Worm (Caenorhabditis elegans) whole organism, L4 larva: Measurements from ENCODE around the gene F53B2.8.

Experiments
- Y105C5A.15 ChIP-seq: fragments of 200-800 bp; sonication (Bioruptor generic); IDR thresholded peaks from 2 replicates; pipeline ENCODE4 v1.3.6; 2022; ENCODE audit warnings: missing genetic modification characterization, missing compliant biosample characterization
- aly-2 ChIP-seq: sonication (generic microtip); optimal IDR thresholded peaks from 2 replicates; lab custom pipeline; 2018; ENCODE audit warnings: missing biosample characterization, missing genetic modification characterization
- hmg-1.1 ChIP-seq: fragments of 200-800 bp; sonication (Bioruptor generic); IDR thresholded peaks from 2 replicates; pipeline ENCODE4 v1.3.6; 2022; ENCODE audit warnings: missing genetic modification reagents, missing genetic modification characterization, missing compliant biosample characterization

- no peak for TF ChIP-seq Y105C5A.15 (GFP tag; lab: Robert Waterston, UW)
- TF ChIP-seq hmg-1.1 (GFP tag; lab: Robert Waterston, UW) = no peak
- no peak for TF ChIP-seq aly-2 (tag; lab: Kevin White, UChicago)
Measured at ce11 chrIV:12531047-12531446, 3.9 kb upstream of the F53B2.8 start, which contains the start of gene F53B2.5.
